Worm (Caenorhabditis elegans): ENCODE results near the gene best-7.
"Not testable (repeated sequence)": the region's sequence is repeated elsewhere in the genome, so short reads cannot be mapped to it uniquely, and the experiment has no call there.

best-7 gene

DNA sequence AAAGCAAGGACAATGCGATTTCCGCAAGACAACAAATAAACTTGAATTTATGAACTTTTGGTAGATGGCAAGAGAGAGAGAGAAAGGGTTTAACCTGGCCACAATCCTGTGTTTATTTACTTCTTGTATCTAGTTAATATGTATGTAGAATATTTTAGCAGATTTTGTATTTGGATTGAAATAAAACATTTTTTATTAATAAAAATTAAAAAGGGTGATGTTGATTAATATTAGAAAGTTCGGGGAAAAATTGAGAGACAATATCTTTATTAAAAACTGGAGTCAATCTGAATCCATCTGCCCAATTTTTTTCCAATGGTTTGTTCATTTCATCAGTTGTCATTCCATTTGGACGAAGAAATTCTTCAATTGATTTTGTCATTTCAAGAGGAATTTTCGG is 36.0 kb upstream of the best-7 start, which contains the start of gene col-127:
TSS of gene col-127 (minus strand) at position 101 of the 400 bp plus-strand sequence.
- TF ChIP-seq blmp-1 (tag; optimal IDR thresholded peaks at IDR 0.05) = no peak
- no peak for TF ChIP-seq flh-1 (GFP tag; optimal IDR thresholded peaks at IDR 0.05)
- no peak for TF ChIP-seq ceh-43 (GFP tag; optimal IDR thresholded peaks at IDR 0.05)
- TF ChIP-seq nhr-12 (tag; optimal IDR thresholded peaks at IDR 0.05) = no peak
- no peak for TF ChIP-seq unc-39 (tag; optimal IDR thresholded peaks at IDR 0.05)
- TF ChIP-seq sptf-1 (tag; optimal IDR thresholded peaks at IDR 0.05) = no peak
- no peak for TF ChIP-seq nhr-76 (tag; optimal IDR thresholded peaks at IDR 0.05)
- no peak for TF ChIP-seq nhr-28 (tag; optimal IDR thresholded peaks at IDR 0.05)
- no peak for TF ChIP-seq hlh-1 (tag; optimal IDR thresholded peaks at IDR 0.05)
- no peak for TF ChIP-seq unc-120 (tag; optimal IDR thresholded peaks at IDR 0.05; ENCODE audit: poor library complexity, severe bottlenecking)
- no peak for TF ChIP-seq drap-1 (GFP tag; optimal IDR thresholded peaks at IDR 0.05)

DNA sequence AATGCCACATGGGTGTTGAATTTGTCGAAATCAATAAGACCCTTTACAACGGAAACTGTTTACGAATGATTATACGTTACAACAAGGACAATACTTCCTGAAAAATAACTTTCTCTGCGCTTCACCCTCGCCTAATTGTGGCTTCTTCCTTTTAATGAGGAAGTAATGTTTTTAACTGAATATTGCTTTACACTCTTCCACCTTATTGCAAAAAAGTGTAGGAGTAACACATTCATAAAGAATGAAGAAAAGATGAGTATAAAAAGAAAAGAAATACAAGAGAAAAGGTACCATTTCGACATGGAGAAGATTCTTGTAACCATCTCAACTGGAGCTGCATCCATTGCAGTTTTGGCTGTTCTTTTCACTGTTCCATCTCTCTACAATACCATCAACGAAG is 33.0 kb upstream of the best-7 start, which contains the start of gene col-126:
TSS of gene col-126 (plus strand) at position 301 of the 400 bp plus-strand sequence.
- not testable (repeated sequence) for TF ChIP-seq lin-13 (tag; optimal IDR thresholded peaks at IDR 0.05); ceh-43 (GFP tag; optimal IDR thresholded peaks at IDR 0.05); sem-2 (GFP tag; optimal IDR thresholded peaks at IDR 0.05)

ce11 chrIV:11261535-11261934 is 31.4 kb upstream of the best-7 start, which contains the start of gene F54D1.1:
Gene F54D1.1 (plus strand): TSS chrIV:11261835.
- no peak for TF ChIP-seq blmp-1 (tag; optimal IDR thresholded peaks at IDR 0.05)
- no peak for TF ChIP-seq mep-1 (tag; optimal IDR thresholded peaks at IDR 0.05)
- no peak for TF ChIP-seq mab-5 (tag; optimal IDR thresholded peaks at IDR 0.05)
- TF ChIP-seq flh-1 (GFP tag; optimal IDR thresholded peaks at IDR 0.05) = no peak
- no peak for TF ChIP-seq mls-2 (tag; optimal IDR thresholded peaks at IDR 0.05)
- TF ChIP-seq unc-39 (tag; optimal IDR thresholded peaks at IDR 0.05) = no peak
- TF ChIP-seq elt-3 (tag; optimal IDR thresholded peaks at IDR 0.05) = no peak
- TF ChIP-seq nhr-2 (tag; optimal IDR thresholded peaks at IDR 0.05) = no peak
- TF ChIP-seq drap-1 (GFP tag; optimal IDR thresholded peaks at IDR 0.05) = no peak
- TF ChIP-seq cnd-1 (tag; optimal IDR thresholded peaks at IDR 0.05) = no peak
- TF ChIP-seq ces-1 (GFP tag; optimal IDR thresholded peaks at IDR 0.05) = no peak
- no peak for TF ChIP-seq ztf-11 (tag; optimal IDR thresholded peaks at IDR 0.05)
- no peak for TF ChIP-seq ceh-39 (tag; optimal IDR thresholded peaks at IDR 0.05)
- no peak for TF ChIP-seq sem-2 (GFP tag; optimal IDR thresholded peaks at IDR 0.05)
- no peak for TF ChIP-seq ham-2 (GFP tag; optimal IDR thresholded peaks at IDR 0.05)
- TF ChIP-seq pha-4 (tag; optimal IDR thresholded peaks at IDR 0.05) = no peak
- TF ChIP-seq nhr-12 (tag; optimal IDR thresholded peaks at IDR 0.05) = no peak
- TF ChIP-seq lin-13 (tag; optimal IDR thresholded peaks at IDR 0.05) = no peak

ce11 chrIV:11260544-11261227 is 30.6 kb upstream of the best-7 start, which contains the start of gene C05C12.5:
Gene C05C12.5 (minus strand): TSS chrIV:11261185.
- TF ChIP-seq mep-1 (tag; optimal IDR thresholded peaks at IDR 0.05) (no peak), ceh-83 (GFP tag; optimal IDR thresholded peaks at IDR 0.05) (no peak), ham-2 (GFP tag; optimal IDR thresholded peaks at IDR 0.05) (no peak), ceh-39 (tag; optimal IDR thresholded peaks at IDR 0.05) (no peak), ces-1 (GFP tag; optimal IDR thresholded peaks at IDR 0.05) (no peak), nhr-2 (tag; optimal IDR thresholded peaks at IDR 0.05) (no peak)

ce11 chrIV:11259485-11259972 is 29.4 kb upstream of the best-7 start, which contains the start of gene gtl-1:
Gene gtl-1 (minus strand): TSS chrIV:11259535.
- TF ChIP-seq tbx-8 (GFP tag; optimal IDR thresholded peaks at IDR 0.05) = no peak
- no peak for TF ChIP-seq zip-8 (tag; optimal IDR thresholded peaks at IDR 0.05)
- no peak for TF ChIP-seq unc-39 (tag; optimal IDR thresholded peaks at IDR 0.05)
- TF ChIP-seq unc-62 (GFP tag; optimal IDR thresholded peaks at IDR 0.05) = no peak
- no peak for TF ChIP-seq ces-1 (GFP tag; optimal IDR thresholded peaks at IDR 0.05)
- no peak for TF ChIP-seq pha-4 (tag; optimal IDR thresholded peaks at IDR 0.05)
- no peak for TF ChIP-seq ztf-11 (tag; optimal IDR thresholded peaks at IDR 0.05)
- no peak for TF ChIP-seq nhr-12 (tag; optimal IDR thresholded peaks at IDR 0.05)
- TF ChIP-seq lsy-2 (tag; optimal IDR thresholded peaks at IDR 0.05) = no peak
- no peak for TF ChIP-seq blmp-1 (tag; optimal IDR thresholded peaks at IDR 0.05)
- TF ChIP-seq hlh-1 (tag; optimal IDR thresholded peaks at IDR 0.05) = no peak
- TF ChIP-seq lin-32 (GFP tag; optimal IDR thresholded peaks at IDR 0.05) = no peak
- TF ChIP-seq nhr-76 (tag; optimal IDR thresholded peaks at IDR 0.05) = no peak
- no peak for TF ChIP-seq ham-2 (GFP tag; optimal IDR thresholded peaks at IDR 0.05)
- TF ChIP-seq mep-1 (tag; optimal IDR thresholded peaks at IDR 0.05) = no peak
- no peak for TF ChIP-seq elt-1 (tag; optimal IDR thresholded peaks at IDR 0.05; ENCODE audit: borderline replicate concordance, insufficient read depth)

Measured in whole organism, mixed stage, embryonic.